Fruit fly (Drosophila melanogaster): Measurements from ENCODE around the gene jub.

DNA sequence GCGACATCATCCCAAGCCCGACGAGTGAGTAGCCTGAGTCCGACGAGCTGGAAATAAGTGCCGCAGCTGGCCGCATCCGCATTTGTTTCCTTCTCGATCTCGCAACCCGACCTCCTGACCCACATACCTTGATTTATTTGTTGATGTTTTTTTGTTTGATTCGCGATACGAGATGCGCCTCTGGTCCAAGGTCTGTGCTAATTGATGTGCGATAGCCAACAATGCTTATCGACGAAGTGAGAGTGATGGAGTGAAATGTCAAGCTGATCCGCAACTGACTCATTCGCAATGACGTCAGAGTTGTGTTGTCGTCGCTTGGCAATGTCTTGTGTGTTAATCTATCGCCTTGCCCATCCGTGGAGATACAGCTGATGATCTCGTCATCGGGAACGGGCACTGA lies 25.7 kb downstream of the jub start:
- no peak for TF ChIP-seq Snoo (tag; optimal IDR thresholded peaks at IDR 0.05)
- no peak for TF ChIP-seq EcR (GFP tag; optimal IDR thresholded peaks at IDR 0.05)
- no peak for TF ChIP-seq CG13204 (GFP tag; optimal IDR thresholded peaks at IDR 0.05)
